Fruit fly (Drosophila melanogaster) whole organism, adult: ENCODE results near the gene CG43221.
A peak's percentile ranks its signal among the peaks of the same experiment; 100 is the strongest.

Source experiments
- CG11617 ChIP-seq: fragments of 200-800 bp; sonication (Bioruptor generic); optimal IDR thresholded peaks from 2 replicates; lab custom pipeline; 2017; ENCODE audit warnings: mild to moderate bottlenecking, missing biosample characterization, missing genetic modification reagents, missing genetic modification characterization
- CG12768 ChIP-seq: fragments of 200-800 bp; sonication (Bioruptor generic); optimal IDR thresholded peaks from 2 replicates; lab custom pipeline; 2017; ENCODE audit warnings: missing biosample characterization, missing genetic modification characterization, mild to moderate bottlenecking, moderate library complexity, missing genetic modification reagents
- CG14711 ChIP-seq: fragments of 200-800 bp; sonication (Bioruptor generic); optimal IDR thresholded peaks from 2 replicates; lab custom pipeline; 2018; ENCODE audit warnings: missing biosample characterization, mild to moderate bottlenecking, missing genetic modification characterization, moderate library complexity
- CG1620 ChIP-seq: fragments of 200-800 bp; sonication (Bioruptor generic); optimal IDR thresholded peaks from 2 replicates; lab custom pipeline; 2016; ENCODE audit warnings: missing biosample characterization, missing genetic modification characterization
- CG33017 ChIP-seq: fragments of 200-800 bp; sonication (Bioruptor generic); optimal IDR thresholded peaks from 2 replicates; lab custom pipeline; 2018; ENCODE audit warnings: missing biosample characterization, mild to moderate bottlenecking, missing genetic modification characterization, moderate library complexity
- CG5204 ChIP-seq: fragments of 200-800 bp; sonication (Bioruptor generic); optimal IDR thresholded peaks from 2 replicates; lab custom pipeline; 2016; ENCODE audit warnings: missing biosample characterization, missing genetic modification characterization
- CG7045 ChIP-seq: fragments of 200-800 bp; sonication (Bioruptor generic); optimal IDR thresholded peaks from 2 replicates; lab custom pipeline; 2017; ENCODE audit warnings: missing biosample characterization, mild to moderate bottlenecking, missing genetic modification characterization
- CG7101 ChIP-seq: fragments of 200-800 bp; sonication (Bioruptor generic); optimal IDR thresholded peaks from 2 replicates; lab custom pipeline; 2018; ENCODE audit warnings: missing biosample characterization, mild to moderate bottlenecking, missing genetic modification characterization, moderate library complexity
- Clk ChIP-seq: fragments of 200-800 bp; sonication (Bioruptor generic); optimal IDR thresholded peaks from 2 replicates; lab custom pipeline; 2017; ENCODE audit warnings: missing biosample characterization, missing genetic modification characterization
- Crg-1 ChIP-seq: fragments of 200-800 bp; sonication (Bioruptor generic); optimal IDR thresholded peaks from 2 replicates; lab custom pipeline; 2016; ENCODE audit warnings: missing biosample characterization, missing genetic modification characterization
- Hr96 ChIP-seq: fragments of 200-800 bp; sonication (Bioruptor generic); optimal IDR thresholded peaks from 2 replicates; lab custom pipeline; 2016; ENCODE audit warnings: missing biosample characterization, missing genetic modification characterization
- Mnt ChIP-seq: fragments of 200-800 bp; sonication (Bioruptor generic); optimal IDR thresholded peaks from 2 replicates; lab custom pipeline; 2016; ENCODE audit warnings: missing biosample characterization, mild to moderate bottlenecking, missing genetic modification characterization
- bab1 ChIP-seq: fragments of 200-800 bp; sonication (Bioruptor generic); optimal IDR thresholded peaks from 3 replicates; lab custom pipeline; 2019; ENCODE audit warnings: missing biosample characterization, mild to moderate bottlenecking, missing genetic modification characterization, moderate library complexity
- cic ChIP-seq: fragments of 200-800 bp; sonication (Bioruptor generic); optimal IDR thresholded peaks from 2 replicates; lab custom pipeline; 2017; ENCODE audit warnings: missing biosample characterization, mild to moderate bottlenecking, missing genetic modification characterization, moderate library complexity
- cnc ChIP-seq, 2 experiments: fragments of >200 bp; optimal IDR thresholded peaks; 2 replicates each; lab custom pipeline; 2017
- kay ChIP-seq: fragments of 200-800 bp; sonication (Bioruptor generic); peaks from one replicate; lab custom pipeline; 2016; ENCODE audit warnings: missing biosample characterization, missing genetic modification characterization, borderline replicate concordance
- ovo ChIP-seq: fragments of 200-800 bp; sonication (Bioruptor generic); optimal IDR thresholded peaks from 2 replicates; lab custom pipeline; 2016; ENCODE audit warnings: missing biosample characterization, missing genetic modification characterization
- pad ChIP-seq: fragments of 200-800 bp; sonication (Bioruptor generic); optimal IDR thresholded peaks from 3 replicates; lab custom pipeline; 2017; ENCODE audit warnings: missing biosample characterization, missing genetic modification characterization, mild to moderate bottlenecking, moderate library complexity, missing genetic modification reagents
- tj ChIP-seq: fragments of 200-800 bp; sonication (Bioruptor generic); optimal IDR thresholded peaks from 3 replicates; lab custom pipeline; 2017; ENCODE audit warnings: missing biosample characterization, mild to moderate bottlenecking, missing genetic modification characterization, moderate library complexity
- toe ChIP-seq: fragments of 200-800 bp; sonication (Bioruptor generic); optimal IDR thresholded peaks from 2 replicates; lab custom pipeline; 2016; ENCODE audit warnings: missing biosample characterization, missing genetic modification characterization

CG43221 gene

DNA sequence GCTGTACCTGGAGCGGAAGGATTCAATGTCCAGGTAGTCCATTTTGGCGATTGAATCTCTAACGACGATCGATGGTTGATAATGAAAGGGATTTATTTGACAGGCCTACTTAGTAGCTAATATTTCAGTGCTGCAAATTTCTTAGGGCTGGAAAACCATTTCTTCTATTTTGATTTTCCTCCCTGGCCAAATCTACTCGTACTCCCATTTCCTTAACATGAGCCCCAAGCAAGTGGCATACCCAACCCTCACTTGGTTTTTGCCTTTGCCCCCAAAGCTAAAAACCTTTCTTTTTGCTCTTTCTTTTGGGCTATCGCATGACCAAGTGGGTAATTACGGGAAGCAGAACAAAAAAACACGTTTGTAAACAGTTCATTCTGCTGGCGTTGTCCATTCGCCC is 13.2 kb downstream of the CG43221 start, which contains the start of gene CG15142:
Gene CG15142, minus strand, starts transcription at position 101 of the 400 bp plus-strand sequence.
- no peak for TF ChIP-seq pad (GFP tag; lab: Kevin White, UChicago)
- TF ChIP-seq cnc (optimal IDR thresholded peaks at IDR 0.05; lab: Kevin White, UChicago) = no peak
- TF ChIP-seq CG11617 (GFP tag; lab: Kevin White, UChicago) = no peak
- TF ChIP-seq CG5204 (GFP tag; lab: Kevin White, UChicago) = no peak
- TF ChIP-seq bab1 (GFP tag; lab: Kevin White, UChicago) = no peak
- no peak for TF ChIP-seq Hr96
- no peak for TF ChIP-seq CG7101 (tag; lab: Kevin White, UChicago)
- no peak for TF ChIP-seq CG12768 (GFP tag; lab: Kevin White, UChicago)
- no peak for TF ChIP-seq Mnt
- no peak for TF ChIP-seq kay (GFP tag; lab: Kevin White, UChicago)
- TF ChIP-seq toe (GFP tag; lab: Kevin White, UChicago) = no peak
- no peak for TF ChIP-seq Clk (GFP tag; lab: Kevin White, UChicago)
- no peak for TF ChIP-seq cic
- no peak for TF ChIP-seq CG1620 (GFP tag; lab: Kevin White, UChicago)
- TF ChIP-seq Crg-1 (GFP tag; lab: Kevin White, UChicago) = no peak
- no peak for TF ChIP-seq tj (GFP tag; lab: Kevin White, UChicago)
- no peak for TF ChIP-seq CG33017
- no peak for TF ChIP-seq CG14711 (tag; lab: Kevin White, UChicago)

DNA sequence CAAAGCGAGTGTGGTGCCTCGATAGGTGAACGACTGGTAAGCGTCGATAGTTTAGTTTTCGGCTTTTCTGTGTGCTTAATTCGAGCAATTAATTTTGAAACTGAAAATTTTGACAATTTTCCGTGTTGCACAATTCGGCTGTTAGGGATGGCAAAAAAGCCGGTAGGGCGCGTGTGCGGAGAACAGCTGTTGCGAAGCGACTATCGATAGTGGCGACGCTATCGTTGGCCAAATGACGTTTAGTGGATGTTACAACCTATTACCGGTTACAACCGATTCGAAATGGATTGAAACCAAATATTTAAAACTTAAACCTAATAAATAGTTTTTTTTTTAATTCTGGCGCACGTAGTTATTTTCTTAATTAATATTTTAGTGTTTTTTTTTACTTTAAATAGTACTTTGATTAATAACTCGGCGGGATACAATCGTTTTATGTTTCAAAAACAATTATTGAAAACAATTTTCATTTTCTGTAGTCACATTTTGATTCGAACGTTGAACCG is 15.4 kb downstream of the CG43221 start, which contains the start of the genes mEFTs and Dhc36C:
Gene mEFTs, minus strand, starts transcription at position 161 of the 506 bp plus-strand sequence.
Gene Dhc36C, plus strand, starts transcription at position 456 of the 506 bp plus-strand sequence.
- TF ChIP-seq bab1 (GFP tag; lab: Kevin White, UChicago) (peak; percentile 24), CG14711 (tag; lab: Kevin White, UChicago) (no peak), toe (GFP tag; lab: Kevin White, UChicago) (no peak), CG1620 (GFP tag; lab: Kevin White, UChicago) (no peak), Mnt (peak; percentile 72)

DNA sequence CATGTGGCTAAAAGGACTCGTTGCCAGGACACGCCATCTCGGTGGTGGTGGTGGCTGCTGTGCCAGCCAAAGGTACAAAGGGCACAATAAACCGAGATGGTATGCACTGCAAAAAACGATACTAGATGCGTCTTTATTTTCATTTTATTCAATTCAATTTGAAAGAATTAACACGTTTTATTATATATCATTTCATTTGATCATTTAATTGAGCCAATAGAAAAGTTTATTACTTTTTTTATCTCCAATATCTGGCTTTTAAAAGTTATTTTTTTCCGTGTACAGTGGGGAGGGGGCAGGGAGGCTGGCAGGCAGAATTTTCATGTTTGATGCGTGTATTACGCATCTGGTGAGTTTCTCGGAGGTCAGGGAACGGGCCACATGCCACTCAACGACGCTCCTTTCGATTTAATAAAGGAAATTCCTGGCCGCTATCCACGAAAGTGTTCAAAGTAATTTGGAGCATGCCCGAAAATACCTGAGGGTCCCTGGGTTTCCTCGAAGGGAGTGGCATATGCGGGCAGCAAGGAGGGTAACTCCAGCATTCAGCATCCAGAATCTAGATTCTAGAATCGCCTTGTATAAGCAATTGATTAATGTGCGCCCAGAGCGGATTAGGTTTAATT is 28.6 kb downstream of the CG43221 start:
- TF ChIP-seq CG1620 (GFP tag; lab: Kevin White, UChicago) (no peak), CG7101 (tag; lab: Kevin White, UChicago) (no peak), Clk (GFP tag; lab: Kevin White, UChicago) (no peak)

DNA sequence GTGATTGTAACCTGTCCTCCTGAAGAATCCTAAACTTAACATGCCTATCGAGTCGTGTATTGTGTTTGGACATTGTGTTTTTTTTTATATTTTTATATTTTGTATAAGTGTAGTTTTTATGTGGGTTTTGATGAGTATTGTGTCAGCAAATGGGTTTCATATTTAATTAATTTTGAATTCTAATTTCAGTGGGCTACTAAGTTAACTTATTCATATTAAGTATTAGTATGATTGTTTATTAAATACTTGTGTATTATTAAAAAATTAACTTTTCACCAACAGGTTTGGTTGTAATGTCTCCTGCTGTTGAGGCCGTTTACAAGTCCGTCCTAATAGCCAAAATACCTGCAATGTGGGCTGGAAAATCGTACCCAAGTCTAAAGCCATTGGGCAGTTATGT is 38.9 kb downstream of the CG43221 start, which contains the start of gene CG15143:
Gene CG15143, minus strand, starts transcription at position 101 of the 400 bp plus-strand sequence.
- no peak for TF ChIP-seq pad (GFP tag; lab: Kevin White, UChicago)

DNA sequence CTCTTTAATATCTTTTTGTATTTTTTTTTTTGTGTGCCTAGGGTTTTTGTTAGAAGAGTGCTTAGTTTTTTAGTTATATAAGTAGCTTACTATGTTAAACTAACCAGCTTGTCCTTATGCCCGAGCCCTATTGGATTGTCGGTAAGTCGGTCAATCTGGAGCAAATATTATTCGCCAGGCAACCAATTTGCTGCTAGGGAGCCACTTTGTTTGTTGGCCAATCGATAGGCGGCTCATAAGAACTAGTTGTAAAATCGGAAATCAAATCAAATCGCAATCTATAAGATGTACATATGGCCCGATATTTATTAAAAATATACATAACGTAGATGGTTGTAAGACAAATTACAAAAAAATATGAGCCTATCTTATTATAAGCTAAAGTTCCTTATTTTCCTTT is 43.5 kb downstream of the CG43221 start, which contains the start of gene CG15144:
Gene CG15144, minus strand, starts transcription at position 101 of the 400 bp plus-strand sequence.
- TF ChIP-seq bab1 (GFP tag; lab: Kevin White, UChicago) (no peak), toe (GFP tag; lab: Kevin White, UChicago) (no peak), CG7045 (GFP tag; lab: Kevin White, UChicago) (no peak)

DNA sequence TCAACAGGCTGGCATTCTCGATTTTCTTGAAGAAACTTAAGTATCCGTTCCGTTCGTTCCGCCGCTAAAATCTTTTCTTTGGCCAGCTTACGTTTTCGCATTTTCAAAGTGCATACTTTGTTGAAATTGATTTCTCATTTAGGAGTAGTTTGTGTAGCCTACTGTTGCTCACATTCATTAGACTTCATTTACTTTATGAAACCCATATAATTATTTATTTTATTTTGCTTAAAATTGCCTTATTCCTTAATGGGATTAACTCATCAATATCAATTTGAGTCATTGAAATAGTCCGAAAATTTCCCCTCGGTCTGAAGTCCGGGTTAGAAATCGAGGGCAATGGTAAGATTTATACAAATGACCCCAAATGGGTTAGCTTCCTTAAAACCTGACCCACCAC is 46.6 kb downstream of the CG43221 start, which contains the start of gene CG15145:
Gene CG15145, minus strand, starts transcription at position 101 of the 400 bp plus-strand sequence.
- TF ChIP-seq pad (GFP tag; lab: Kevin White, UChicago) (no peak), Hr96 (no peak), CG11617 (GFP tag; lab: Kevin White, UChicago) (no peak)

DNA sequence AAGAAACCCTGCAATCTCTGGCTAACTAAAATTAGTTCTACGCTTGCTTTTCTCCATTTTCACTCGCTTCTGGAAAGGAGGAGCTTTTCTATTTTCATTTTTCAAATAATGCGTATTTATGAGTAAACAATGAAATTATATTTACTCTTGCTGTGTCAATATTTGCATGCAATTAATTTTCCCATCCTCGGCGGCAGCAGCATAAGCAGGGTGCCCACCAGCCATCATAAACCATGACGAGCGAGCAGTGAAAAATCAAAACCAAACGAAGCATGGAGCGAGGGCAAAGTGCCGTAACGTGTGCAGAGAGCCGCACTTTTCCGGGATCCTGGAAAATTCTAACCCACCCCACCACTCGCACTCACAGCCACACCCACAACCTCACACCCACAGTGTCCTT is 48.2 kb downstream of the CG43221 start:
- TF ChIP-seq Clk (GFP tag; lab: Kevin White, UChicago) (no peak), CG33017 (no peak), CG12768 (GFP tag; lab: Kevin White, UChicago) (no peak), CG11617 (GFP tag; lab: Kevin White, UChicago) (no peak), toe (GFP tag; lab: Kevin White, UChicago) (no peak), CG7045 (GFP tag; lab: Kevin White, UChicago) (no peak), Hr96 (no peak), ovo (no peak), CG1620 (GFP tag; lab: Kevin White, UChicago) (no peak), CG14711 (tag; lab: Kevin White, UChicago) (no peak), bab1 (GFP tag; lab: Kevin White, UChicago) (no peak), Mnt (no peak), Crg-1 (GFP tag; lab: Kevin White, UChicago) (no peak), CG5204 (GFP tag; lab: Kevin White, UChicago) (no peak), CG7101 (tag; lab: Kevin White, UChicago) (no peak), kay (GFP tag; lab: Kevin White, UChicago) (no peak), tj (GFP tag; lab: Kevin White, UChicago) (no peak)
